Worm (Caenorhabditis elegans) whole organism, L4 larva: ENCODE results near the gene frm-3.

Source experiments
- F37D6.2 ChIP-seq: sonication (generic microtip); optimal IDR thresholded peaks from 2 replicates; lab custom pipeline; 2016; ENCODE audit warnings: mild to moderate bottlenecking, missing genetic modification characterization, missing compliant biosample characterization
- F44E2.7 ChIP-seq: fragments of 200-800 bp; sonication (Bioruptor generic); IDR thresholded peaks from 2 replicates; pipeline ENCODE4 v2.1.2; 2022; ENCODE audit warnings: missing genetic modification characterization, missing compliant biosample characterization
- ama-1 ChIP-seq: fragments of 150-350 bp; optimal IDR thresholded peaks from 2 replicates; lab custom pipeline; 2014; ENCODE audit warnings: inconsistent platforms, mixed read lengths
- cey-2 ChIP-seq: sonication (generic microtip); optimal IDR thresholded peaks from 3 replicates; lab custom pipeline; 2017; ENCODE audit warnings: missing genetic modification characterization, mild to moderate bottlenecking, missing compliant biosample characterization, antibody characterized with exemption, borderline replicate concordance; ENCODE audit not compliant: insufficient read depth
- dmd-8 ChIP-seq: fragments of 200-800 bp; sonication (Bioruptor generic); IDR thresholded peaks from 2 replicates; pipeline ENCODE4 v1.3.6; 2022; ENCODE audit warnings: missing genetic modification characterization, missing compliant biosample characterization
- lsy-2 ChIP-seq, 2 experiments: fragments of 150-350 bp in 1 of 2; sonication (generic microtip) in 1 of 2; optimal IDR thresholded peaks; 2 replicates each; lab custom pipeline; 2014 to 2017; ENCODE audit warnings: missing biosample characterization in 2 of 2, missing genetic modification characterization in 2 of 2
- mep-1 ChIP-seq: fragments of 150-350 bp; sonication (generic microtip); optimal IDR thresholded peaks from 3 replicates; lab custom pipeline; 2014; ENCODE audit warnings: missing biosample characterization, missing genetic modification characterization
- nhr-111 ChIP-seq: fragments of 200-800 bp; sonication (Bioruptor generic); optimal IDR thresholded peaks from 2 replicates; lab custom pipeline; 2018; ENCODE audit warnings: mild to moderate bottlenecking, missing genetic modification characterization, missing compliant biosample characterization
- nhr-41 ChIP-seq: fragments of 200-800 bp; sonication (Bioruptor generic); IDR thresholded peaks from 2 replicates; pipeline ENCODE4 v1.3.6; 2022; ENCODE audit warnings: missing genetic modification reagents, missing genetic modification characterization, missing compliant biosample characterization
- nhr-76 ChIP-seq: fragments of 150-350 bp; optimal IDR thresholded peaks from 2 replicates; lab custom pipeline; 2014; ENCODE audit warnings: missing biosample characterization, missing genetic modification characterization
- nhr-77 ChIP-seq: fragments of 150-350 bp; optimal IDR thresholded peaks from 2 replicates; lab custom pipeline; 2014; ENCODE audit warnings: missing biosample characterization, missing genetic modification characterization
- snpc-1.2 ChIP-seq: fragments of 200-800 bp; sonication (Bioruptor generic); IDR thresholded peaks from 2 replicates; pipeline ENCODE4 v1.3.6; 2022; ENCODE audit warnings: missing genetic modification reagents, missing genetic modification characterization, missing compliant biosample characterization
- snpc-4 ChIP-seq: fragments of 150-350 bp; optimal IDR thresholded peaks from 2 replicates; lab custom pipeline; 2014; ENCODE audit warnings: missing biosample characterization, missing genetic modification characterization
- unc-39 ChIP-seq: sonication (generic microtip); optimal IDR thresholded peaks from 2 replicates; lab custom pipeline; 2017; ENCODE audit warnings: missing biosample characterization, missing genetic modification characterization

DNA sequence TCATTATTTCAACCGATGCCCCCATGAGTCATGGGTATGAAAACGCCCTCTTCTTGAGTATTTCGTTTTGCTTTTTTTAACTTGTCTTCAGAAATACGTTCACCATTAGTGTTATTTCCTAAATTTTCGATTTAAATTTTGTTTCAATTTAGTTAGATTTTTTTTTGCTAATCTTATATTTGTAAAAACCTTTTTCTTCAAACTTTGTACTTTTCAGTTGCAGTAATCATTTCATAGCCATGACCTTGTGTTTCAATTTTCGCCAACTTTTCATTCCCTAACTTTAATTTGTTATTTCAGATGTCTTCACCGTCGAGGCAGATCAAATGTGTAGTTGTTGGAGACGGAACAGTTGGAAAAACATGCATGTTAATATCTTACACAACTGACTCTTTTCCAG lies 24.0 kb upstream of the frm-3 start, which contains the start of gene mig-2:
- TF ChIP-seq nhr-76 (tag; lab: Kevin White, UChicago) (no peak), snpc-4 (tag; lab: Kevin White, UChicago) (no peak), nhr-41 (GFP tag; lab: Robert Waterston, UW) (no peak), ama-1 (lab: Kevin White, UChicago) (no peak), nhr-77 (no peak), lsy-2 (tag; optimal IDR thresholded peaks at IDR 0.05; lab: Kevin White, UChicago) (no peak), dmd-8 (GFP tag; lab: Robert Waterston, UW) (no peak), F44E2.7 (GFP tag; lab: Robert Waterston, UW) (no peak), snpc-1.2 (no peak), unc-39 (tag; lab: Kevin White, UChicago) (no peak), cey-2 (tag; lab: Kevin White, UChicago) (no peak), mep-1 (no peak), nhr-111 (GFP tag; lab: Kevin White, UChicago) (no peak), F37D6.2 (tag; lab: Kevin White, UChicago) (no peak)
